Worm (Caenorhabditis elegans) whole organism, L4 larva: ENCODE results near the gene kvs-2.

Source experiments
- ceh-44 ChIP-seq: fragments of 200-800 bp; sonication (Bioruptor generic); IDR thresholded peaks from 2 replicates; pipeline ENCODE4 v1.3.6; 2022; ENCODE audit warnings: missing genetic modification reagents, missing genetic modification characterization, missing compliant biosample characterization
- ceh-82 ChIP-seq: sonication (generic microtip); optimal IDR thresholded peaks from 2 replicates; lab custom pipeline; 2017; ENCODE audit warnings: missing biosample characterization, missing genetic modification characterization
- dpl-1 ChIP-seq: fragments of 150-350 bp; optimal IDR thresholded peaks from 2 replicates; lab custom pipeline; 2014; ENCODE audit warnings: missing biosample characterization, missing genetic modification reagents, missing genetic modification characterization
- hlh-30 ChIP-seq: sonication (generic microtip); optimal IDR thresholded peaks from 2 replicates; lab custom pipeline; 2017; ENCODE audit warnings: antibody characterized with exemption, mild to moderate bottlenecking, missing genetic modification characterization, missing compliant biosample characterization; ENCODE audit not compliant: insufficient read depth
- mdl-1 ChIP-seq, 2 experiments: fragments of 150-350 bp in 1 of 2; sonication (generic microtip) in 1 of 2; optimal IDR thresholded peaks; 2 replicates each; lab custom pipeline; 2014 to 2017; ENCODE audit warnings: missing biosample characterization in 2 of 2, missing genetic modification characterization in 2 of 2
- nhr-237 ChIP-seq: sonication (generic microtip); optimal IDR thresholded peaks from 2 replicates; lab custom pipeline; 2017; ENCODE audit warnings: missing biosample characterization, missing genetic modification characterization
- unc-39 ChIP-seq: sonication (generic microtip); optimal IDR thresholded peaks from 2 replicates; lab custom pipeline; 2017; ENCODE audit warnings: missing biosample characterization, missing genetic modification characterization
- ztf-11 ChIP-seq: fragments of 150-350 bp; optimal IDR thresholded peaks from 2 replicates; lab custom pipeline; 2014; ENCODE audit warnings: missing biosample characterization, missing genetic modification characterization

ce11 chrV:10592479-10592878 lies 43.3 kb upstream of the kvs-2 start, which contains the start of gene T21C9.9:
- TF ChIP-seq mdl-1 (tag; optimal IDR thresholded peaks at IDR 0.05; lab: Kevin White, UChicago) (no peak), ztf-11 (tag; lab: Kevin White, UChicago) (no peak), ceh-82 (tag; lab: Kevin White, UChicago) (no peak), unc-39 (no peak), ceh-44 (GFP tag; lab: Robert Waterston, UW) (no peak), hlh-30 (tag; lab: Kevin White, UChicago) (no peak), nhr-237 (tag; lab: Kevin White, UChicago) (no peak), dpl-1 (no peak)
